Worm (Caenorhabditis elegans) whole organism, late embryonic: ENCODE measurements around the gene F01D5.10.

Experiments used
- C38D4.7 ChIP-seq: fragments of 200-800 bp; sonication (Bioruptor generic); optimal IDR thresholded peaks from 2 replicates; lab custom pipeline; 2018; ENCODE audit warnings: mild to moderate bottlenecking, missing genetic modification characterization, moderate library complexity, missing compliant biosample characterization
- F13H6.1 ChIP-seq: sonication (generic microtip); optimal IDR thresholded peaks from 2 replicates; lab custom pipeline; 2016; ENCODE audit warnings: missing genetic modification characterization, missing compliant biosample characterization
- K02D7.2 ChIP-seq: sonication (generic microtip); optimal IDR thresholded peaks from 2 replicates; lab custom pipeline; 2017; ENCODE audit warnings: mild to moderate bottlenecking, missing genetic modification characterization, missing compliant biosample characterization
- K09A11.1 ChIP-seq: sonication (generic microtip); optimal IDR thresholded peaks from 2 replicates; lab custom pipeline; 2017; ENCODE audit warnings: antibody characterized with exemption, mild to moderate bottlenecking, missing genetic modification characterization, missing compliant biosample characterization; ENCODE audit not compliant: insufficient read depth
- T23F11.4 ChIP-seq: fragments of 200-800 bp; sonication (Bioruptor generic); optimal IDR thresholded peaks from 2 replicates; lab custom pipeline; 2018; ENCODE audit warnings: mild to moderate bottlenecking, missing genetic modification characterization, missing compliant biosample characterization
- Y22D7AL.16 ChIP-seq: sonication (generic microtip); optimal IDR thresholded peaks from 2 replicates; lab custom pipeline; 2016; ENCODE audit warnings: missing genetic modification characterization, missing compliant biosample characterization
- ahr-1 ChIP-seq: sonication (generic microtip); optimal IDR thresholded peaks from 2 replicates; lab custom pipeline; 2016; ENCODE audit warnings: missing genetic modification characterization, missing compliant biosample characterization
- ama-1 ChIP-seq: fragments of 150-350 bp; optimal IDR thresholded peaks from 2 replicates; lab custom pipeline; 2014
- ceh-14 ChIP-seq: sonication (generic microtip); optimal IDR thresholded peaks from 2 replicates; lab custom pipeline; 2016; ENCODE audit warnings: missing genotype, missing genetic modification characterization, missing compliant biosample characterization
- ceh-18 ChIP-seq: sonication (generic microtip); optimal IDR thresholded peaks from 2 replicates; lab custom pipeline; 2016; ENCODE audit warnings: missing genetic modification characterization, missing compliant biosample characterization
- ceh-22 ChIP-seq: sonication (generic microtip); optimal IDR thresholded peaks from 2 replicates; lab custom pipeline; 2017; ENCODE audit warnings: missing biosample characterization, missing genetic modification characterization
- ceh-31 ChIP-seq: sonication (generic microtip); optimal IDR thresholded peaks from 2 replicates; lab custom pipeline; 2016; ENCODE audit warnings: missing genetic modification characterization, missing compliant biosample characterization
- ceh-34 ChIP-seq: sonication (generic microtip); optimal IDR thresholded peaks from 2 replicates; lab custom pipeline; 2016; ENCODE audit warnings: mild to moderate bottlenecking, missing genetic modification characterization, missing compliant biosample characterization
- ceh-45 ChIP-seq: fragments of 200-800 bp; sonication (Bioruptor generic); IDR thresholded peaks from 2 replicates; pipeline ENCODE4 v1.3.6; 2022; ENCODE audit warnings: missing genetic modification reagents, missing genetic modification characterization, missing compliant biosample characterization
- ceh-48 ChIP-seq: sonication (generic microtip); optimal IDR thresholded peaks from 2 replicates; lab custom pipeline; 2016; ENCODE audit warnings: missing genetic modification characterization, inconsistent platforms, missing compliant biosample characterization
- ceh-9 ChIP-seq: sonication (generic microtip); optimal IDR thresholded peaks from 2 replicates; lab custom pipeline; 2016; ENCODE audit warnings: mild to moderate bottlenecking, missing genetic modification characterization, inconsistent platforms, missing compliant biosample characterization
- dmd-4 ChIP-seq: sonication (generic microtip); optimal IDR thresholded peaks from 2 replicates; lab custom pipeline; 2016; ENCODE audit warnings: borderline replicate concordance, missing genetic modification characterization, missing compliant biosample characterization
- dve-1 ChIP-seq: sonication (generic microtip); optimal IDR thresholded peaks from 2 replicates; lab custom pipeline; 2017; ENCODE audit warnings: antibody characterized with exemption, mild to moderate bottlenecking, missing genetic modification characterization, missing compliant biosample characterization
- elt-2 ChIP-seq: sonication (generic microtip); optimal IDR thresholded peaks from 2 replicates; lab custom pipeline; 2016; ENCODE audit warnings: missing genetic modification reagents, missing genetic modification characterization, missing compliant biosample characterization
- elt-4 ChIP-seq: sonication (generic microtip); optimal IDR thresholded peaks from 2 replicates; lab custom pipeline; 2016; ENCODE audit warnings: missing genetic modification characterization, missing compliant biosample characterization
- ets-4 ChIP-seq: sonication (generic microtip); optimal IDR thresholded peaks from 2 replicates; lab custom pipeline; 2016; ENCODE audit warnings: missing genetic modification characterization, missing compliant biosample characterization
- eyg-1 ChIP-seq: sonication (generic microtip); optimal IDR thresholded peaks from 2 replicates; lab custom pipeline; 2016; ENCODE audit warnings: missing genotype, missing genetic modification characterization, missing compliant biosample characterization
- fax-1 ChIP-seq: sonication (generic microtip); optimal IDR thresholded peaks from 2 replicates; lab custom pipeline; 2016; ENCODE audit warnings: missing genotype, missing genetic modification characterization, missing compliant biosample characterization
- fkh-10 ChIP-seq: fragments of 150-350 bp; optimal IDR thresholded peaks from 2 replicates; lab custom pipeline; 2014; ENCODE audit warnings: missing biosample characterization, missing genetic modification reagents, missing genetic modification characterization
- fkh-6 ChIP-seq: sonication (generic microtip); optimal IDR thresholded peaks from 2 replicates; lab custom pipeline; 2016; ENCODE audit warnings: missing genetic modification characterization, missing compliant biosample characterization
- gmeb-2 ChIP-seq: sonication (generic microtip); optimal IDR thresholded peaks from 2 replicates; lab custom pipeline; 2016; ENCODE audit warnings: missing genetic modification characterization, inconsistent platforms, missing compliant biosample characterization
- hlh-13 ChIP-seq: fragments of 200-800 bp; sonication (Bioruptor generic); optimal IDR thresholded peaks from 2 replicates; lab custom pipeline; 2018; ENCODE audit warnings: mild to moderate bottlenecking, missing genetic modification characterization, missing compliant biosample characterization
- hlh-15 ChIP-seq: sonication (generic microtip); optimal IDR thresholded peaks from 2 replicates; lab custom pipeline; 2016; ENCODE audit warnings: missing genetic modification characterization, missing compliant biosample characterization
- hlh-30 ChIP-seq: sonication (generic microtip); optimal IDR thresholded peaks from 2 replicates; lab custom pipeline; 2017; ENCODE audit warnings: antibody characterized with exemption, missing genetic modification characterization, missing compliant biosample characterization; ENCODE audit not compliant: insufficient read depth
- hlh-6 ChIP-seq: sonication (generic microtip); optimal IDR thresholded peaks from 2 replicates; lab custom pipeline; 2016; ENCODE audit warnings: missing genotype, missing genetic modification characterization, missing compliant biosample characterization
- hlh-8 ChIP-seq: sonication (generic microtip); optimal IDR thresholded peaks from 2 replicates; lab custom pipeline; 2016; ENCODE audit warnings: missing genotype, missing genetic modification characterization, missing compliant biosample characterization
- lim-6 ChIP-seq: sonication (generic microtip); optimal IDR thresholded peaks from 2 replicates; lab custom pipeline; 2016; ENCODE audit warnings: missing genetic modification characterization, missing compliant biosample characterization
- lin-11 ChIP-seq: fragments of 200-800 bp; sonication (Bioruptor generic); optimal IDR thresholded peaks from 2 replicates; lab custom pipeline; 2018; ENCODE audit warnings: mild to moderate bottlenecking, missing genetic modification characterization, missing compliant biosample characterization
- nfya-1 ChIP-seq: sonication (generic microtip); optimal IDR thresholded peaks from 2 replicates; lab custom pipeline; 2017; ENCODE audit warnings: missing genetic modification characterization, mild to moderate bottlenecking, missing compliant biosample characterization, antibody characterized with exemption, moderate library complexity
- npax-4 ChIP-seq: sonication (generic microtip); optimal IDR thresholded peaks from 2 replicates; lab custom pipeline; 2016; ENCODE audit warnings: missing genetic modification characterization, missing compliant biosample characterization
- pax-1 ChIP-seq: fragments of 150-350 bp; optimal IDR thresholded peaks from 2 replicates; lab custom pipeline; 2014; ENCODE audit warnings: missing biosample characterization, missing genetic modification characterization
- pqm-1 ChIP-seq: sonication (generic microtip); optimal IDR thresholded peaks from 2 replicates; lab custom pipeline; 2016; ENCODE audit warnings: missing genetic modification characterization, missing compliant biosample characterization
- pros-1 ChIP-seq: fragments of 150-350 bp; optimal IDR thresholded peaks from 2 replicates; lab custom pipeline; 2014; ENCODE audit warnings: missing biosample characterization, missing genetic modification reagents, missing genetic modification characterization
- ref-2 ChIP-seq: sonication (generic microtip); optimal IDR thresholded peaks from 2 replicates; lab custom pipeline; 2016; ENCODE audit warnings: missing genetic modification characterization, missing compliant biosample characterization
- rnt-1 ChIP-seq: sonication (generic microtip); optimal IDR thresholded peaks from 2 replicates; lab custom pipeline; 2016; ENCODE audit warnings: missing genetic modification characterization, missing compliant biosample characterization
- sdc-2 ChIP-seq: sonication (generic microtip); optimal IDR thresholded peaks from 2 replicates; lab custom pipeline; 2016; ENCODE audit warnings: missing genotype, missing genetic modification characterization, missing compliant biosample characterization
- sox-2 ChIP-seq: fragments of 200-800 bp; sonication (Bioruptor generic); IDR thresholded peaks from 2 replicates; pipeline ENCODE4 v1.3.6; 2022; ENCODE audit warnings: missing genetic modification reagents, missing genetic modification characterization, missing compliant biosample characterization
- sox-4 ChIP-seq: sonication (generic microtip); optimal IDR thresholded peaks from 2 replicates; lab custom pipeline; 2017; ENCODE audit warnings: mild to moderate bottlenecking, missing genetic modification characterization, inconsistent platforms, missing compliant biosample characterization
- syd-9 ChIP-seq: sonication (generic microtip); optimal IDR thresholded peaks from 2 replicates; lab custom pipeline; 2016; ENCODE audit warnings: mild to moderate bottlenecking, missing genetic modification characterization, moderate library complexity, missing compliant biosample characterization
- ttx-3 ChIP-seq: sonication (generic microtip); optimal IDR thresholded peaks from 2 replicates; lab custom pipeline; 2016; ENCODE audit warnings: missing genetic modification reagents, missing genetic modification characterization, missing compliant biosample characterization
- unc-3 ChIP-seq, 2 experiments: fragments of 200-800 bp in 1 of 2; sonication (Bioruptor generic) in 1 of 2; sonication (generic microtip) in 1 of 2; conservative IDR thresholded peaks in 1 of 2; optimal IDR thresholded peaks in 1 of 2; 2 replicates each; pipeline versions ENCODE4 v1.3.6 to Lab custom; 2016 to 2022; ENCODE audit warnings: missing compliant biosample characterization in 2 of 2, missing genetic modification characterization in 2 of 2, missing genetic modification reagents in 1 of 2
- unc-42 ChIP-seq: sonication (generic microtip); optimal IDR thresholded peaks from 2 replicates; lab custom pipeline; 2016; ENCODE audit warnings: missing genotype, missing genetic modification characterization, missing compliant biosample characterization
- unc-55 ChIP-seq: sonication (generic microtip); optimal IDR thresholded peaks from 2 replicates; lab custom pipeline; 2017; ENCODE audit warnings: missing biosample characterization, missing genetic modification reagents, missing genetic modification characterization
- unc-86 ChIP-seq: sonication (generic microtip); optimal IDR thresholded peaks from 2 replicates; lab custom pipeline; 2016; ENCODE audit warnings: missing genetic modification characterization, missing compliant biosample characterization
- zip-5 ChIP-seq: sonication (generic microtip); optimal IDR thresholded peaks from 2 replicates; lab custom pipeline; 2016; ENCODE audit warnings: missing genetic modification characterization, missing compliant biosample characterization
- ztf-16 ChIP-seq: sonication (generic microtip); optimal IDR thresholded peaks from 2 replicates; lab custom pipeline; 2017; ENCODE audit warnings: missing genetic modification characterization, missing compliant biosample characterization

Gene F01D5.10

DNA sequence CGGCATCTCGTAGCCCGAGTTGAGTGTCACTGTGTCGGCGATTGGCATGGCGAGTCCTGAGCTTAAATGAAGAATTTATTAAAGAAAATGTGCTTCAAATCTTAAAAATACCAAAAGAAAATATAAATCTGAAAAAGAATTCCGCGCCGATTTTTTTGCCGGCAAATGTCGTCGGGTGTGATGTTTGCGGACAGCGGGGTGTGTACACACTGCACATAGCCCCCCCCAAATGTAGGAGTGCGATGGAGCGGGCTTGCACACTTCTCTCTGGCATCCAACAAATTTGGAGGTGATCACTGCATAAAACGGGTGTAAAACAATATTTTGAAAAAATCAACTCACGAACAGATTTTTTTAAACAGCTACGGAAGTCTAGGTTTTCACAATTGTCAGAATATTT, 45.0 kb downstream of the F01D5.10 start, which contains the start of gene Y39G8B.2 (continued):
- TF ChIP-seq elt-4, result no peak
- peak; percentile 30 for TF ChIP-seq sox-4
- TF ChIP-seq zip-5 (tag; lab: Kevin White, UChicago), result no peak
- TF ChIP-seq eyg-1 (tag; lab: Kevin White, UChicago), result peak; percentile 2
- TF ChIP-seq dmd-4, result no peak
- TF ChIP-seq nfya-1 (tag; lab: Kevin White, UChicago), result peak; percentile 81
- TF ChIP-seq K02D7.2, result no peak
- no peak for TF ChIP-seq sox-2 (GFP tag; lab: Robert Waterston, UW)
- no peak for TF ChIP-seq hlh-13 (GFP tag; lab: Kevin White, UChicago)
- no peak for TF ChIP-seq fax-1 (tag; lab: Kevin White, UChicago)
- no peak for TF ChIP-seq ama-1
- TF ChIP-seq rnt-1 (tag; lab: Kevin White, UChicago), result peak; percentile 36
- no peak for TF ChIP-seq hlh-6 (tag; lab: Kevin White, UChicago)
- no peak for TF ChIP-seq ets-4 (tag; lab: Kevin White, UChicago)
- peak; percentile 20 for TF ChIP-seq gmeb-2 (tag; lab: Kevin White, UChicago)
- no peak for TF ChIP-seq unc-3 (GFP tag; conservative IDR thresholded peaks at IDR 0.05; lab: Robert Waterston, UW)
- no peak for TF ChIP-seq unc-3 (tag; optimal IDR thresholded peaks at IDR 0.05; lab: Kevin White, UChicago)
- no peak for TF ChIP-seq Y22D7AL.16
- peak; percentile 52 for TF ChIP-seq syd-9 (tag; lab: Kevin White, UChicago)
- no peak for TF ChIP-seq ttx-3
- peak; percentile 65 for TF ChIP-seq ceh-18 (tag; lab: Kevin White, UChicago)
- TF ChIP-seq F13H6.1 (tag; lab: Kevin White, UChicago), result no peak
- peak; percentile 59 for TF ChIP-seq elt-2
- TF ChIP-seq fkh-6 (tag; lab: Kevin White, UChicago), result no peak
- peak; percentile 26 for TF ChIP-seq ceh-48 (tag; lab: Kevin White, UChicago)
- TF ChIP-seq lin-11 (tag; lab: Kevin White, UChicago), result peak; percentile 9
- TF ChIP-seq K09A11.1, result peak; percentile 33
- TF ChIP-seq pqm-1 (tag; lab: Kevin White, UChicago), result no peak
- TF ChIP-seq npax-4 (tag; lab: Kevin White, UChicago), result no peak
- TF ChIP-seq C38D4.7 (GFP tag; lab: Kevin White, UChicago), result no peak
- TF ChIP-seq ceh-34, result peak; percentile 76
- TF ChIP-seq unc-42, result peak; percentile 57
- TF ChIP-seq ceh-22, result no peak
- peak; percentile 36 for TF ChIP-seq pros-1 (tag; lab: Kevin White, UChicago)
- TF ChIP-seq unc-86 (tag; lab: Kevin White, UChicago), result peak; percentile 2
- TF ChIP-seq ref-2 (tag; lab: Kevin White, UChicago), result peak; percentile 82
- TF ChIP-seq hlh-30 (tag; lab: Kevin White, UChicago), result peak; percentile 32
- no peak for TF ChIP-seq ahr-1 (tag; lab: Kevin White, UChicago)
- TF ChIP-seq unc-55 (GFP tag; lab: Kevin White, UChicago), result no peak
- no peak for TF ChIP-seq pax-1 (tag; lab: Kevin White, UChicago)
- TF ChIP-seq sdc-2 (tag; lab: Kevin White, UChicago), result peak; percentile 9
- TF ChIP-seq ceh-14 (tag; lab: Kevin White, UChicago), result peak; percentile 55
- TF ChIP-seq hlh-8 (tag; lab: Kevin White, UChicago), result no peak
- TF ChIP-seq fkh-10 (GFP tag; lab: Kevin White, UChicago), result no peak
- no peak for TF ChIP-seq T23F11.4 (GFP tag; lab: Kevin White, UChicago)
- no peak for TF ChIP-seq hlh-15 (tag; lab: Kevin White, UChicago)
- TF ChIP-seq lim-6, result no peak
- TF ChIP-seq dve-1, result peak; percentile 59
- no peak for TF ChIP-seq ceh-9 (tag; lab: Kevin White, UChicago)
- peak; percentile 56 for TF ChIP-seq ztf-16 (tag; lab: Kevin White, UChicago)
- TF ChIP-seq ceh-31 (tag; lab: Kevin White, UChicago), result peak; percentile 72
- no peak for TF ChIP-seq ceh-45 (GFP tag; lab: Robert Waterston, UW)
